Worm (Caenorhabditis elegans): ENCODE measurements around the gene npr-2.

- TF ChIP-seq lin-13 (GFP tag; optimal IDR thresholded peaks at IDR 0.05) (no peak), ama-1 (optimal IDR thresholded peaks at IDR 0.05) (no peak), ceh-90 (tag; optimal IDR thresholded peaks at IDR 0.05) (no peak), fos-1 (tag; optimal IDR thresholded peaks at IDR 0.05) (no peak), jun-1 (tag; optimal IDR thresholded peaks at IDR 0.05) (no peak), ceh-82 (tag; optimal IDR thresholded peaks at IDR 0.05) (no peak), nhr-12 (tag; optimal IDR thresholded peaks at IDR 0.05) (no peak), lin-15B (tag; optimal IDR thresholded peaks at IDR 0.05) (no peak), pag-3 (tag; optimal IDR thresholded peaks at IDR 0.05; ENCODE audit: borderline replicate concordance, insufficient read depth) (no peak)
Observed at ce11 chrIV:9615511-9615910, 35.6 kb upstream of the npr-2 start.
